Worm (Caenorhabditis elegans) whole organism, L3 larva: ENCODE measurements around the gene C15H7.3.

Experiments
- egl-27 ChIP-seq: sonication (generic microtip); optimal IDR thresholded peaks from 4 replicates; lab custom pipeline; 2017; ENCODE audit warnings: missing biosample characterization, missing genetic modification reagents, missing genetic modification characterization
- lin-15B ChIP-seq: fragments of 150-350 bp; optimal IDR thresholded peaks from 2 replicates; lab custom pipeline; 2014; ENCODE audit warnings: missing biosample characterization, missing genetic modification characterization
- nhr-28 ChIP-seq: fragments of 150-350 bp; optimal IDR thresholded peaks from 2 replicates; lab custom pipeline; 2014; ENCODE audit warnings: missing biosample characterization, missing genetic modification characterization
- nhr-77 ChIP-seq: fragments of 150-350 bp; optimal IDR thresholded peaks from 2 replicates; lab custom pipeline; 2014; ENCODE audit warnings: missing biosample characterization, missing genetic modification characterization
- snpc-4 ChIP-seq: fragments of 150-350 bp; optimal IDR thresholded peaks from 2 replicates; lab custom pipeline; 2014; ENCODE audit warnings: missing biosample characterization, missing genetic modification characterization
- zag-1 ChIP-seq: fragments of 150-350 bp; optimal IDR thresholded peaks from 2 replicates; lab custom pipeline; 2014; ENCODE audit warnings: missing biosample characterization, missing genetic modification characterization
- ztf-11 ChIP-seq: fragments of 150-350 bp; optimal IDR thresholded peaks from 2 replicates; lab custom pipeline; 2014; ENCODE audit warnings: missing biosample characterization, missing genetic modification characterization

DNA sequence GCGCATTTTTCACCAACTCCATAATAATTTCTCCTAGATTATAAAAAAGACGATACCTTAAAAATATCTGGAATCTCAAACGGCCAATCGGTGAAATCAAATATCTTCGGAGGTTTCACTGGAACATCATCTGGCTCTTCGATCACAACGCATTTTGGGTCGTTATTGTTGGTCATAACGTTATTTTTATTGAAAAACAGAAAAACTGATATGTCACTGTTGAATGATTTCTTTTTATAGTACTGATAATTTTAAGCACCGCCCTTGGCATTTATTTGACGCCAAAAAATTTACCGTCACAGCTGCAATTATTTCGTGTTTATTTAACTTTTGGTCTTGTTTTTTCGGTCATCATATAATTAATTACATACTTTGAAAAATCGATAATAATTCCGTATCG lies 38.3 kb upstream of the C15H7.3 start, which contains the start of gene best-5:
- TF ChIP-seq lin-15B (no peak), zag-1 (no peak), nhr-77 (tag; lab: Kevin White, UChicago) (no peak), ztf-11 (no peak), snpc-4 (tag; lab: Kevin White, UChicago) (no peak), egl-27 (tag; lab: Kevin White, UChicago) (no peak), nhr-28 (tag; lab: Kevin White, UChicago) (no peak)
